Fruit fly (Drosophila melanogaster) whole organism, embryonic: ENCODE measurements around the gene Zwilch.

Experiments used
- CG10565 ChIP-seq: fragments of 200-800 bp; sonication (Bioruptor generic); optimal IDR thresholded peaks from 3 replicates; lab custom pipeline; 2016; ENCODE audit warnings: missing biosample characterization, mild to moderate bottlenecking, missing genetic modification characterization
- CG10654 ChIP-seq: fragments of 200-800 bp; sonication (Bioruptor generic); optimal IDR thresholded peaks from 2 replicates; lab custom pipeline; 2016; ENCODE audit warnings: missing biosample characterization, missing genetic modification characterization
- CG11723 ChIP-seq: fragments of 200-800 bp; sonication (Bioruptor generic); optimal IDR thresholded peaks from 2 replicates; lab custom pipeline; 2017; ENCODE audit warnings: missing biosample characterization, mild to moderate bottlenecking, missing genetic modification characterization
- CG1233 ChIP-seq: fragments of 200-800 bp; sonication (Bioruptor generic); optimal IDR thresholded peaks from 4 replicates; lab custom pipeline; 2018; ENCODE audit warnings: missing biosample characterization, mild to moderate bottlenecking, missing genetic modification characterization
- CG12744 ChIP-seq: fragments of 200-800 bp; sonication (Bioruptor generic); optimal IDR thresholded peaks from 2 replicates; lab custom pipeline; 2016; ENCODE audit warnings: missing biosample characterization, missing genetic modification characterization
- CG13624 ChIP-seq: fragments of 200-800 bp; sonication (Bioruptor generic); optimal IDR thresholded peaks from 2 replicates; lab custom pipeline; 2016; ENCODE audit warnings: missing biosample characterization, missing genetic modification characterization
- CG16815 ChIP-seq: fragments of 200-800 bp; sonication (Bioruptor generic); optimal IDR thresholded peaks from 3 replicates; lab custom pipeline; 2017; ENCODE audit warnings: missing biosample characterization, mild to moderate bottlenecking, missing genetic modification characterization
- CG18619 ChIP-seq: fragments of 200-800 bp; sonication (Bioruptor generic); optimal IDR thresholded peaks from 3 replicates; lab custom pipeline; 2017; ENCODE audit warnings: missing biosample characterization, mild to moderate bottlenecking, missing genetic modification characterization
- CG32767 ChIP-seq: fragments of 200-800 bp; sonication (Bioruptor generic); IDR thresholded peaks from 2 replicates; pipeline ENCODE4 v1.3.6; 2022; ENCODE audit warnings: missing biosample characterization, missing genetic modification characterization
- CG33213 ChIP-seq: fragments of 200-800 bp; sonication (Bioruptor generic); optimal IDR thresholded peaks from 3 replicates; lab custom pipeline; 2016; ENCODE audit warnings: missing biosample characterization, missing genetic modification characterization
- CG34224 ChIP-seq: fragments of 200-800 bp; sonication (Bioruptor generic); IDR thresholded peaks from 3 replicates; pipeline ENCODE4 v1.3.6; 2022; ENCODE audit warnings: missing biosample characterization, missing genetic modification characterization; ENCODE audit not compliant: partially characterized antibody
- CG4424 ChIP-seq: fragments of 200-800 bp; sonication (Bioruptor generic); optimal IDR thresholded peaks from 3 replicates; lab custom pipeline; 2016; ENCODE audit warnings: missing biosample characterization, missing genetic modification characterization
- CG4707 ChIP-seq: fragments of 200-800 bp; sonication (Bioruptor generic); optimal IDR thresholded peaks from 2 replicates; lab custom pipeline; 2018; ENCODE audit warnings: missing biosample characterization, mild to moderate bottlenecking, missing genetic modification characterization, moderate library complexity
- CG5245 ChIP-seq: fragments of 200-800 bp; sonication (Bioruptor generic); optimal IDR thresholded peaks from 3 replicates; lab custom pipeline; 2016; ENCODE audit warnings: missing biosample characterization, missing genetic modification characterization
- CG6689 ChIP-seq: fragments of 200-800 bp; sonication (Bioruptor generic); IDR thresholded peaks from 2 replicates; pipeline ENCODE4 v1.3.6; 2022; ENCODE audit warnings: missing biosample characterization, missing genetic modification characterization
- D19B ChIP-seq: fragments of 200-800 bp; sonication (Bioruptor generic); optimal IDR thresholded peaks from 2 replicates; lab custom pipeline; 2017; ENCODE audit warnings: missing biosample characterization, mild to moderate bottlenecking, missing genetic modification characterization
- Dad ChIP-seq: fragments of 200-800 bp; sonication (Bioruptor generic); optimal IDR thresholded peaks from 3 replicates; lab custom pipeline; 2016; ENCODE audit warnings: missing biosample characterization, missing genetic modification characterization
- Dll ChIP-seq: fragments of 200-800 bp; sonication (Bioruptor generic); IDR thresholded peaks from 4 replicates; pipeline ENCODE4 v1.3.6; 2022; ENCODE audit warnings: missing biosample characterization, missing genetic modification characterization; ENCODE audit not compliant: partially characterized antibody
- Doc2 ChIP-seq: fragments of 200-800 bp; sonication (Bioruptor generic); IDR thresholded peaks from 2 replicates; pipeline ENCODE4 v1.3.6; 2022; ENCODE audit warnings: missing biosample characterization, missing genetic modification characterization
- Doc3 ChIP-seq: fragments of 200-800 bp; sonication (Bioruptor generic); IDR thresholded peaks from 3 replicates; pipeline ENCODE4 v1.3.6; 2022; ENCODE audit warnings: missing biosample characterization, missing genetic modification characterization; ENCODE audit not compliant: partially characterized antibody
- Drgx ChIP-seq: fragments of 200-800 bp; sonication (Bioruptor generic); IDR thresholded peaks from 2 replicates; pipeline ENCODE4 v1.3.6; 2022; ENCODE audit warnings: missing biosample characterization, missing genetic modification characterization
- E2f2 ChIP-seq: fragments of 200-800 bp; sonication (Bioruptor generic); IDR thresholded peaks from 2 replicates; pipeline ENCODE4 v1.3.6; 2022; ENCODE audit warnings: missing biosample characterization, missing genetic modification characterization
- HLH3B ChIP-seq: fragments of 200-800 bp; sonication (Bioruptor generic); IDR thresholded peaks from 2 replicates; pipeline ENCODE4 v1.3.6; 2022; ENCODE audit warnings: missing biosample characterization, missing genetic modification characterization
- HLH54F ChIP-seq: fragments of 200-800 bp; sonication (Bioruptor generic); optimal IDR thresholded peaks from 3 replicates; lab custom pipeline; 2016; ENCODE audit warnings: missing biosample characterization, missing genetic modification characterization
- Hr78 ChIP-seq, 2 experiments: fragments of 200-800 bp in 1 of 2; fragments of >200 bp in 1 of 2; sonication (Bioruptor generic) in 1 of 2; optimal IDR thresholded peaks; 2 replicates each; lab custom pipeline; 2017 to 2019; ENCODE audit warnings: missing biosample characterization in 2 of 2, missing genetic modification characterization in 2 of 2, mild to moderate bottlenecking in 1 of 2, moderate library complexity in 1 of 2
- Mad ChIP-seq: fragments of 200-800 bp; sonication (Bioruptor generic); optimal IDR thresholded peaks from 2 replicates; lab custom pipeline; 2016; ENCODE audit warnings: missing biosample characterization, missing genetic modification characterization
- al ChIP-seq: fragments of 200-800 bp; sonication (Bioruptor generic); IDR thresholded peaks from 2 replicates; pipeline ENCODE4 v1.3.6; 2022; ENCODE audit warnings: missing biosample characterization, missing genetic modification characterization
- bcd ChIP-seq: fragments of 200-800 bp; sonication (Bioruptor generic); optimal IDR thresholded peaks from 2 replicates; lab custom pipeline; 2017; ENCODE audit warnings: missing biosample characterization, mild to moderate bottlenecking, missing genetic modification characterization
- danr ChIP-seq: fragments of 200-800 bp; sonication (Bioruptor generic); IDR thresholded peaks from 2 replicates; pipeline ENCODE4 v1.3.6; 2022; ENCODE audit warnings: missing biosample characterization, missing genetic modification characterization
- eyg ChIP-seq: fragments of 200-800 bp; sonication (Bioruptor generic); optimal IDR thresholded peaks from 3 replicates; lab custom pipeline; 2016; ENCODE audit warnings: missing biosample characterization, missing genetic modification characterization
- gcm2 ChIP-seq: fragments of 200-800 bp; sonication (Bioruptor generic); optimal IDR thresholded peaks from 2 replicates; lab custom pipeline; 2016; ENCODE audit warnings: missing biosample characterization, missing genetic modification characterization
- hb ChIP-seq: fragments of 200-800 bp; sonication (Bioruptor generic); IDR thresholded peaks from 3 replicates; pipeline ENCODE4 v1.3.6; 2022; ENCODE audit warnings: missing biosample characterization, missing genetic modification characterization; ENCODE audit not compliant: partially characterized antibody
- jigr1 ChIP-seq: fragments of 200-800 bp; sonication (Bioruptor generic); IDR thresholded peaks from 3 replicates; pipeline ENCODE4 v1.3.6; 2022; ENCODE audit warnings: missing biosample characterization, missing genetic modification characterization
- klu ChIP-seq: fragments of 200-800 bp; sonication (Bioruptor generic); IDR thresholded peaks from 2 replicates; pipeline ENCODE4 v1.3.6; 2022; ENCODE audit warnings: missing biosample characterization, missing genetic modification characterization
- knrl ChIP-seq: fragments of 200-800 bp; sonication (Bioruptor generic); IDR thresholded peaks from 3 replicates; pipeline ENCODE4 v1.3.6; 2022; ENCODE audit warnings: missing biosample characterization, missing genetic modification characterization; ENCODE audit not compliant: partially characterized antibody
- lilli ChIP-seq: fragments of 200-800 bp; sonication (Bioruptor generic); optimal IDR thresholded peaks from 3 replicates; lab custom pipeline; 2016; ENCODE audit warnings: missing biosample characterization, missing genetic modification characterization
- maf-S ChIP-seq: fragments of 200-800 bp; sonication (Bioruptor generic); optimal IDR thresholded peaks from 2 replicates; lab custom pipeline; 2016; ENCODE audit warnings: missing biosample characterization, missing genetic modification characterization
- nerfin-2 ChIP-seq: fragments of 200-800 bp; sonication (Bioruptor generic); IDR thresholded peaks from 2 replicates; pipeline ENCODE4 v1.3.6; 2022; ENCODE audit warnings: missing biosample characterization, missing genetic modification characterization; ENCODE audit not compliant: partially characterized antibody
- nmo ChIP-seq: fragments of 200-800 bp; sonication (Bioruptor generic); optimal IDR thresholded peaks from 2 replicates; lab custom pipeline; 2018; ENCODE audit warnings: missing biosample characterization, mild to moderate bottlenecking, missing genetic modification characterization, moderate library complexity
- odd ChIP-seq: fragments of 200-800 bp; sonication (Bioruptor generic); optimal IDR thresholded peaks from 2 replicates; lab custom pipeline; 2017; ENCODE audit warnings: missing biosample characterization, mild to moderate bottlenecking, missing genetic modification characterization
- psq ChIP-seq: fragments of 200-800 bp; sonication (Bioruptor generic); optimal IDR thresholded peaks from 2 replicates; lab custom pipeline; 2017; ENCODE audit warnings: missing biosample characterization, missing genetic modification characterization
- ranshi ChIP-seq: fragments of 200-800 bp; sonication (Bioruptor generic); IDR thresholded peaks from 2 replicates; pipeline ENCODE4 v1.3.6; 2022; ENCODE audit warnings: missing biosample characterization, missing genetic modification characterization
- ro ChIP-seq: fragments of 200-800 bp; sonication (Bioruptor generic); IDR thresholded peaks from 2 replicates; pipeline ENCODE4 v1.3.6; 2022; ENCODE audit warnings: missing biosample characterization, missing genetic modification characterization
- sima ChIP-seq: fragments of 200-800 bp; sonication (Bioruptor generic); optimal IDR thresholded peaks from 2 replicates; lab custom pipeline; 2016; ENCODE audit warnings: missing biosample characterization, missing genetic modification characterization
- so ChIP-seq: fragments of 200-800 bp; sonication (Bioruptor generic); IDR thresholded peaks from 3 replicates; pipeline ENCODE4 v1.3.6; 2022; ENCODE audit warnings: missing biosample characterization, missing genetic modification characterization
- tap ChIP-seq: fragments of 200-800 bp; optimal IDR thresholded peaks from 3 replicates; lab custom pipeline; 2019; ENCODE audit warnings: missing biosample characterization, mild to moderate bottlenecking, missing genetic modification characterization, moderate library complexity
- tio ChIP-seq: fragments of 200-800 bp; sonication (Bioruptor generic); optimal IDR thresholded peaks from 2 replicates; lab custom pipeline; 2017; ENCODE audit warnings: missing biosample characterization, missing genetic modification characterization, inconsistent platforms
- tll ChIP-seq, 2 experiments: fragments of 200-800 bp in 1 of 2; fragments of >200 bp in 1 of 2; sonication (Bioruptor generic) in 1 of 2; optimal IDR thresholded peaks; 2 replicates each; lab custom pipeline; 2017 to 2019; ENCODE audit warnings: missing biosample characterization in 2 of 2, missing genetic modification characterization in 2 of 2, mild to moderate bottlenecking in 1 of 2, moderate library complexity in 1 of 2
- vvl ChIP-seq: fragments of 200-800 bp; sonication (Bioruptor generic); IDR thresholded peaks from 2 replicates; pipeline ENCODE4 v1.3.6; 2022; ENCODE audit warnings: missing biosample characterization, missing genetic modification characterization

The Zwilch gene

DNA sequence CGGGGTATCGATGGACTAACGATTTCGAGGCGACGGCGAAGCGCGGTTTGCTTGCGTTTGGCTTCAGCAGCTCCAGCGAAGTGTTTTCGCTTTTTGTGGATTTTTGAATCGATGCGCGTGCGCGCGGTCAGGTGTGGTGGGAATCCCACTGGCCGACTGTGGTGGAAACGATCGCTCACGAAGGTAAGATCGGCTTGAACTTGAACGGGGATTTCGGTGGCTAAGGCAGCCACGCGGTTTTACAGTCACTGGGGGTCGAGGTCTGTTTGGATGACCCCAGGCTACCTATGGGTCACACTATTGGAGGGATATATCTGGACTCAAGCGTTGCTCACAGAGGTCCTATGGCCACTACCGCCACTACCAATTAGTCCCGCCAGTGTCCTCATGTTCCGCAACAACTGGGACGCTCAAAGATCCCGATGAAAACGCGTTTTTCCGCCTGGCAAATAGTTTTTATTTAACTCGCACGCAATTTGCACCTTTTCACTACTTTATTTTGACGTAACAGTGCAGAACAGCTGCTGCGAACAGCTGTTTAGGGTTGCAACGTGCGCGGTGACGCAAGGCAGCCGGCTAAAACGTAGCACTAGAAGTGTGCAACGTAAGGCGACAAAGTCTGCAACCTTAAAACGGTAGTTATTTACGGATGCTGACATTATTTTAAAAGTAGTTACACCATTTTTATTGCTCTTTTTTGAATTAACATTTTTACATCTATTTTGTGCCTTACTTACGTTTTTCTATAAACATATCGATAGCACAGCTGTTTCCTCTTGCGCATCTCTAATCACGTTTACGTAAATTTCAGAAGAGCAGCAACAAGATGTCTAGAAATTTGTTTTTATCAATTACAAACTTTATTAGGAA is 39.2 kb upstream of the Zwilch start, which contains the start of the genes qless and mRpL32 (continued):
- TF ChIP-seq CG16815: no peak
- peak; percentile 88 for TF ChIP-seq CG6689 (GFP tag; lab: Robert Waterston, UW)
- TF ChIP-seq CG10654: peak; percentile 72
- no peak for TF ChIP-seq sima (GFP tag; lab: Kevin White, UChicago)
- TF ChIP-seq CG11723: no peak
- peak; percentile 70 for TF ChIP-seq CG5245 (GFP tag; lab: Kevin White, UChicago)
- TF ChIP-seq Mad (GFP tag; lab: Kevin White, UChicago): no peak
- peak; percentile 89 for TF ChIP-seq vvl (GFP tag; lab: Robert Waterston, UW)
- peak; percentile 41 for TF ChIP-seq bcd (GFP tag; lab: Kevin White, UChicago)
- no peak for TF ChIP-seq D19B (GFP tag; lab: Kevin White, UChicago)
- TF ChIP-seq jigr1 (GFP tag; lab: Robert Waterston, UW): no peak
- no peak; the same call in 1 of the 2 replicates for TF ChIP-seq klu (GFP tag; lab: Robert Waterston, UW)
- peak; percentile 76 for TF ChIP-seq CG4424 (GFP tag; lab: Kevin White, UChicago)
- TF ChIP-seq Doc2: no peak
- TF ChIP-seq CG18619: no peak
- peak; percentile 85 for TF ChIP-seq al (GFP tag; lab: Robert Waterston, UW)
- TF ChIP-seq ro (GFP tag; lab: Robert Waterston, UW): no peak
- TF ChIP-seq gcm2 (GFP tag; lab: Kevin White, UChicago): no peak
- peak; percentile 78 for TF ChIP-seq E2f2 (GFP tag; lab: Robert Waterston, UW)
- no peak for TF ChIP-seq tio
- TF ChIP-seq HLH54F (GFP tag; lab: Kevin White, UChicago): peak; percentile 58
- peak; percentile 41 for TF ChIP-seq CG13624
- peak; percentile 76 for TF ChIP-seq CG33213
- peak; percentile 26 for TF ChIP-seq odd (GFP tag; lab: Kevin White, UChicago)
- TF ChIP-seq so (GFP tag; lab: Robert Waterston, UW): 0 out of 3 replicates have a peak, but pooled peaks have one; percentile 66
- TF ChIP-seq Dad (GFP tag; lab: Kevin White, UChicago): peak; percentile 89
- no peak for TF ChIP-seq tap (tag; lab: Kevin White, UChicago)
- TF ChIP-seq Doc3 (GFP tag; lab: Robert Waterston, UW): peak; percentile 86
- TF ChIP-seq lilli (GFP tag; lab: Kevin White, UChicago): peak; percentile 70
- TF ChIP-seq CG4707 (GFP tag; lab: Kevin White, UChicago): no peak
- TF ChIP-seq HLH3B (GFP tag; lab: Robert Waterston, UW): peak; percentile 65
- peak; percentile 74; the same call in 2 of the 3 replicates for TF ChIP-seq CG34224
- peak; percentile 71 for TF ChIP-seq nmo (GFP tag; lab: Kevin White, UChicago)
- TF ChIP-seq maf-S: peak; percentile 22
- no peak for TF ChIP-seq hb (GFP tag; lab: Robert Waterston, UW)
- peak; percentile 54 for TF ChIP-seq CG32767
- peak in 1 of 2 experiments; percentile 100 for TF ChIP-seq Hr78 (GFP tag; optimal IDR thresholded peaks at IDR 0.05; lab: Kevin White, UChicago)
- TF ChIP-seq CG1233 (GFP tag; lab: Kevin White, UChicago): no peak
- TF ChIP-seq CG10565: peak; percentile 20
- peak; percentile 92 for TF ChIP-seq Dll (GFP tag; lab: Robert Waterston, UW)
- TF ChIP-seq CG12744 (GFP tag; lab: Kevin White, UChicago): no peak
- TF ChIP-seq psq: no peak
- TF ChIP-seq eyg: peak; percentile 42
- peak; percentile 81 for TF ChIP-seq knrl (GFP tag; lab: Robert Waterston, UW)
- TF ChIP-seq Drgx (GFP tag; lab: Robert Waterston, UW): peak; percentile 60
- TF ChIP-seq danr (GFP tag; lab: Robert Waterston, UW): no peak
- TF ChIP-seq ranshi: 0 out of 2 replicates have a peak, but pooled peaks have one; percentile 41
- 0 out of 2 replicates have a peak, but pooled peaks have one; percentile 13 for TF ChIP-seq nerfin-2 (GFP tag; lab: Robert Waterston, UW)
- TF ChIP-seq tll (GFP tag; optimal IDR thresholded peaks at IDR 0.05; lab: Kevin White, UChicago): peak in 1 of 2 experiments; percentile 13
